Worm (Caenorhabditis elegans): Measurements from ENCODE around the gene T23G4.2.

DNA sequence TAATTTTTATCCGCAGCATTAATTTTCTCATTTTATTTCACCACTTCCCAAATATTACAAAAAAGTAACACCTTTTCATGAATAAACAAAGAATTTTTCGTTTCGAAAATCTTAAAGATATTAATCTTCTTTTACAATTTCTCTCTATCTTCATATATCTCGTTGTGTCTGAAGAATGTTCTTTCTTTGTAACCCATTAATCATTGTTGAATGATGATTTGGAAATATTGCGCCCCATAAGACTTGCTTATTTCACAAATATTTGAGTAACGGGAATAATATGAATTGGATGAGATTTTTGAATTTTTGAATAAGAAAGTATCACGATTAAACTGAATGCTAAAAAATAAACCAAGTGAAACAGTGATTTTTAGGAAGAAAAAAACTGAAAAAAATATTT is 31.6 kb upstream of the T23G4.2 start:
- TF ChIP-seq elt-3 (tag; optimal IDR thresholded peaks at IDR 0.05) (no peak), unc-62 (GFP tag; optimal IDR thresholded peaks at IDR 0.05) (no peak), zag-1 (tag; optimal IDR thresholded peaks at IDR 0.05) (no peak)

Data from whole organism, L3 larva.